Worm (Caenorhabditis elegans) whole organism, young adult: Measurements from ENCODE around the gene T28C6.3.

Experiments used
- B0336.3 ChIP-seq: fragments of 200-800 bp; sonication (Bioruptor generic); IDR thresholded peaks from 2 replicates; pipeline ENCODE4 v1.3.6; 2022; ENCODE audit warnings: missing genetic modification characterization, missing compliant biosample characterization
- F33H1.4 ChIP-seq: fragments of 200-800 bp; sonication (Bioruptor generic); IDR thresholded peaks from 2 replicates; pipeline ENCODE4 v1.3.6; 2022; ENCODE audit warnings: missing genetic modification reagents, missing genetic modification characterization, missing compliant biosample characterization
- Y67H2A.10 ChIP-seq: fragments of 200-800 bp; sonication (Bioruptor generic); conservative IDR thresholded peaks from 2 replicates; pipeline ENCODE4 v1.3.6; 2022; ENCODE audit warnings: missing genetic modification reagents, missing genetic modification characterization, missing compliant biosample characterization
- attf-3 ChIP-seq: fragments of 200-800 bp; sonication (Bioruptor generic); conservative IDR thresholded peaks from 2 replicates; pipeline ENCODE4 v1.3.6; 2022; ENCODE audit warnings: missing genetic modification reagents, missing genetic modification characterization, missing compliant biosample characterization
- attf-5 ChIP-seq: fragments of 200-800 bp; sonication (Bioruptor generic); optimal IDR thresholded peaks from 2 replicates; lab custom pipeline; 2018; ENCODE audit warnings: mild to moderate bottlenecking, missing genetic modification characterization, missing compliant biosample characterization
- bed-1 ChIP-seq: fragments of 200-800 bp; sonication (Bioruptor generic); IDR thresholded peaks from 2 replicates; pipeline ENCODE4 v1.3.6; 2022; ENCODE audit warnings: missing genetic modification reagents, missing genetic modification characterization, missing compliant biosample characterization
- cebp-1 ChIP-seq, 2 experiments: fragments of 200-800 bp in 1 of 2; sonication (Bioruptor generic) in 1 of 2; sonication (generic microtip) in 1 of 2; IDR thresholded peaks in 1 of 2; optimal IDR thresholded peaks in 1 of 2; 2 replicates each; pipeline versions ENCODE4 v1.3.6 to Lab custom; 2017 to 2022; ENCODE audit warnings: missing compliant biosample characterization in 2 of 2, missing genetic modification characterization in 2 of 2, mild to moderate bottlenecking in 1 of 2, missing genetic modification reagents in 1 of 2, moderate library complexity in 1 of 2
- ceh-27 ChIP-seq: fragments of 200-800 bp; sonication (Bioruptor generic); optimal IDR thresholded peaks from 2 replicates; lab custom pipeline; 2018; ENCODE audit warnings: mild to moderate bottlenecking, missing genetic modification characterization, moderate library complexity, missing compliant biosample characterization
- ceh-40 ChIP-seq: fragments of 200-800 bp; sonication (Bioruptor generic); IDR thresholded peaks from 2 replicates; pipeline ENCODE4 v1.3.6; 2022; ENCODE audit warnings: missing genetic modification characterization, missing compliant biosample characterization
- ceh-58 ChIP-seq: fragments of 200-800 bp; sonication (Bioruptor generic); IDR thresholded peaks from 2 replicates; pipeline ENCODE4 v1.3.6; 2022; ENCODE audit warnings: missing genetic modification characterization, missing compliant biosample characterization
- chd-7 ChIP-seq: sonication (generic microtip); optimal IDR thresholded peaks from 2 replicates; lab custom pipeline; 2016; ENCODE audit warnings: mild to moderate bottlenecking, missing genetic modification characterization, moderate library complexity, missing compliant biosample characterization
- die-1 ChIP-seq: sonication (generic microtip); optimal IDR thresholded peaks from 2 replicates; lab custom pipeline; 2016; ENCODE audit warnings: missing genotype, mild to moderate bottlenecking, missing genetic modification characterization, missing compliant biosample characterization
- dox-1 ChIP-seq: fragments of 200-800 bp; sonication (Bioruptor generic); IDR thresholded peaks from 2 replicates; pipeline ENCODE4 v1.3.6; 2022; ENCODE audit warnings: missing genetic modification reagents, missing genetic modification characterization, missing compliant biosample characterization
- hmg-1.2 ChIP-seq: fragments of 200-800 bp; sonication (Bioruptor generic); IDR thresholded peaks from 2 replicates; pipeline ENCODE4 v1.3.6; 2022; ENCODE audit warnings: missing genetic modification reagents, missing genetic modification characterization, missing compliant biosample characterization
- lag-1 ChIP-seq: fragments of 200-800 bp; sonication (Bioruptor generic); IDR thresholded peaks from 2 replicates; pipeline ENCODE4 v1.3.6; 2022; ENCODE audit warnings: missing genetic modification reagents, missing genetic modification characterization, missing compliant biosample characterization
- let-607 ChIP-seq, 2 experiments: fragments of 200-800 bp in 1 of 2; sonication (Bioruptor generic) in 1 of 2; sonication (generic microtip) in 1 of 2; optimal IDR thresholded peaks; 2 replicates each; lab custom pipeline; 2016 to 2018; ENCODE audit warnings: mild to moderate bottlenecking in 2 of 2, missing compliant biosample characterization in 2 of 2, missing genetic modification characterization in 2 of 2, moderate library complexity in 2 of 2, missing genotype in 1 of 2
- lin-26 ChIP-seq: fragments of 200-800 bp; sonication (Bioruptor generic); IDR thresholded peaks from 2 replicates; pipeline ENCODE4 v1.3.6; 2022; ENCODE audit warnings: missing genetic modification reagents, missing genetic modification characterization, missing compliant biosample characterization
- lin-35 ChIP-seq, 3 experiments: fragments of 150-350 bp in 2 of 3; sonication (generic microtip) in 1 of 3; optimal IDR thresholded peaks; 2 replicates each; lab custom pipeline; 2014 to 2018; ENCODE audit warnings: missing biosample characterization in 3 of 3, missing genetic modification characterization in 3 of 3, missing genetic modification reagents in 3 of 3
- lin-54 ChIP-seq: fragments of 200-800 bp; sonication (Bioruptor generic); optimal IDR thresholded peaks from 2 replicates; lab custom pipeline; 2018; ENCODE audit warnings: mild to moderate bottlenecking, missing genetic modification characterization, missing compliant biosample characterization
- lsy-27 ChIP-seq: sonication (generic microtip); optimal IDR thresholded peaks from 2 replicates; lab custom pipeline; 2017; ENCODE audit warnings: missing genetic modification characterization, mild to moderate bottlenecking, missing compliant biosample characterization, antibody characterized with exemption, missing genotype, borderline replicate concordance; ENCODE audit not compliant: insufficient read depth
- madf-3 ChIP-seq: fragments of 200-800 bp; sonication (Bioruptor generic); IDR thresholded peaks from 2 replicates; pipeline ENCODE4 v1.3.6; 2022; ENCODE audit warnings: missing genetic modification reagents, missing genetic modification characterization, missing compliant biosample characterization
- nfya-1 ChIP-seq: sonication (generic microtip); optimal IDR thresholded peaks from 2 replicates; lab custom pipeline; 2017; ENCODE audit warnings: antibody characterized with exemption, missing compliant biosample characterization, missing genetic modification characterization, borderline replicate concordance; ENCODE audit not compliant: insufficient read depth
- nhr-80 ChIP-seq: sonication (generic microtip); optimal IDR thresholded peaks from 2 replicates; lab custom pipeline; 2016; ENCODE audit warnings: missing genetic modification characterization, missing compliant biosample characterization
- nhr-90 ChIP-seq: sonication (generic microtip); optimal IDR thresholded peaks from 2 replicates; lab custom pipeline; 2016; ENCODE audit warnings: missing genotype, mild to moderate bottlenecking, missing genetic modification characterization, missing compliant biosample characterization
- pha-4 ChIP-seq: fragments of 150-350 bp; sonication (generic microtip); optimal IDR thresholded peaks from 2 replicates; lab custom pipeline; 2014; ENCODE audit warnings: missing biosample characterization, missing genetic modification reagents, missing genetic modification characterization
- repo-1 ChIP-seq: sonication (generic microtip); optimal IDR thresholded peaks from 2 replicates; lab custom pipeline; 2017; ENCODE audit warnings: mild to moderate bottlenecking, missing genetic modification characterization, missing compliant biosample characterization
- rpc-1 ChIP-seq, 2 experiments: fragments of 150-350 bp in 1 of 2; sonication (generic microtip) in 1 of 2; optimal IDR thresholded peaks; 2 replicates each; lab custom pipeline; 2014 to 2018; ENCODE audit warnings: missing biosample characterization in 1 of 2, missing genetic modification characterization in 1 of 2, missing genetic modification reagents in 1 of 2, missing genotype in 1 of 2
- snpc-1.1 ChIP-seq: sonication (generic microtip); optimal IDR thresholded peaks from 2 replicates; lab custom pipeline; 2017; ENCODE audit warnings: missing genetic modification characterization, mild to moderate bottlenecking, missing compliant biosample characterization, antibody characterized with exemption, moderate library complexity, missing genotype, missing genetic modification reagents; ENCODE audit not compliant: insufficient read depth
- snpc-3.4 ChIP-seq: sonication (generic microtip); optimal IDR thresholded peaks from 2 replicates; lab custom pipeline; 2017; ENCODE audit warnings: missing genetic modification characterization, mild to moderate bottlenecking, missing compliant biosample characterization, antibody characterized with exemption, moderate library complexity, missing genotype, missing genetic modification reagents
- tbp1 ChIP-seq: fragments of 200-800 bp; sonication (Bioruptor generic); optimal IDR thresholded peaks from 2 replicates; lab custom pipeline; 2018; ENCODE audit warnings: mild to moderate bottlenecking, missing genetic modification characterization, missing compliant biosample characterization
- ztf-25 ChIP-seq: fragments of 200-800 bp; sonication (Bioruptor generic); IDR thresholded peaks from 2 replicates; pipeline ENCODE4 v1.3.6; 2022; ENCODE audit warnings: missing genetic modification reagents, missing genetic modification characterization, missing compliant biosample characterization
- ztf-26 ChIP-seq: sonication (generic microtip); optimal IDR thresholded peaks from 2 replicates; lab custom pipeline; 2017; ENCODE audit warnings: missing genetic modification characterization, missing compliant biosample characterization

The T28C6.3 gene

ce11 chrIV:8830591-8830990, 10.4 kb downstream of the T28C6.3 start, which contains the start of gene T28C6.8:
TSS of gene T28C6.8 (minus strand) at chrIV:8830727.
- TF ChIP-seq attf-5 (GFP tag; lab: Kevin White, UChicago) (peak; percentile 71), ztf-26 (tag; lab: Kevin White, UChicago) (no peak), nhr-80 (tag; lab: Kevin White, UChicago) (peak; percentile 92), dox-1 (GFP tag; lab: Robert Waterston, UW) (peak; percentile 70), hmg-1.2 (GFP tag; lab: Robert Waterston, UW) (peak; percentile 43; the same call in 1 of the 2 replicates), repo-1 (tag; lab: Kevin White, UChicago) (no peak), tbp1 (GFP tag; lab: Kevin White, UChicago) (peak; percentile 22), lin-54 (GFP tag; lab: Kevin White, UChicago) (peak; percentile 11), lsy-27 (tag; lab: Kevin White, UChicago) (no peak), lin-26 (GFP tag; lab: Robert Waterston, UW) (0 out of 2 replicates have a peak, but pooled peaks have one; percentile 31), B0336.3 (GFP tag; lab: Robert Waterston, UW) (0 out of 2 replicates have a peak, but pooled peaks have one; percentile 26), let-607 (tag; optimal IDR thresholded peaks at IDR 0.05; lab: Kevin White, UChicago) (peak; percentile 19 to 45)

- no peak for TF ChIP-seq ztf-25
- TF ChIP-seq attf-5 (GFP tag; lab: Kevin White, UChicago): no peak
- TF ChIP-seq F33H1.4 (GFP tag; lab: Robert Waterston, UW): no peak
- TF ChIP-seq nfya-1 (tag; lab: Kevin White, UChicago): no peak
- TF ChIP-seq madf-3 (GFP tag; lab: Robert Waterston, UW): no peak
- TF ChIP-seq attf-3 (GFP tag; lab: Robert Waterston, UW): no peak
- TF ChIP-seq ceh-40 (GFP tag; lab: Robert Waterston, UW): no peak
- no peak for TF ChIP-seq nhr-90 (tag; lab: Kevin White, UChicago)
- TF ChIP-seq snpc-1.1 (tag; lab: Kevin White, UChicago): no peak
Measured at ce11 chrIV:8840161-8840765, 20.1 kb downstream of the T28C6.3 start, which contains the start of the genes T28C6.11 and T11B7.1. TSS of gene T28C6.11 (minus strand) at chrIV:8840261. TSS of gene T11B7.1 (plus strand) at chrIV:8840715.

- TF ChIP-seq bed-1 (no peak), rpc-1 (optimal IDR thresholded peaks at IDR 0.05; lab: Kevin White, UChicago) (no peak), rpc-1 (tag; optimal IDR thresholded peaks at IDR 0.05; lab: Kevin White, UChicago) (no peak), attf-5 (GFP tag; lab: Kevin White, UChicago) (no peak), ceh-58 (GFP tag; lab: Robert Waterston, UW) (no peak)
Measured at ce11 chrIV:8844457-8844856, 24.3 kb downstream of the T28C6.3 start, which contains the start of gene T11B7.2. TSS of gene T11B7.2 (minus strand) at chrIV:8844557.

- peak; percentile 68 for TF ChIP-seq nhr-80 (tag; lab: Kevin White, UChicago)
- no peak for TF ChIP-seq B0336.3 (GFP tag; lab: Robert Waterston, UW)
Measured at ce11 chrIV:8845922-8846321, 25.8 kb downstream of the T28C6.3 start.

- no peak for TF ChIP-seq pha-4 (tag; lab: Kevin White, UChicago)
- no peak for TF ChIP-seq snpc-3.4 (tag; lab: Kevin White, UChicago)
- TF ChIP-seq lin-35 (GFP tag; optimal IDR thresholded peaks at IDR 0.05; lab: Kevin White, UChicago): no peak
- no peak for TF ChIP-seq die-1 (tag; lab: Kevin White, UChicago)
- TF ChIP-seq ceh-27 (GFP tag; lab: Kevin White, UChicago): no peak
- TF ChIP-seq Y67H2A.10 (GFP tag; lab: Robert Waterston, UW): no peak
- no peak for TF ChIP-seq lag-1 (GFP tag; lab: Robert Waterston, UW)
- TF ChIP-seq chd-7 (tag; lab: Kevin White, UChicago): no peak
- TF ChIP-seq cebp-1 (GFP tag; IDR thresholded peaks at IDR 0.05; lab: Robert Waterston, UW): no peak
- TF ChIP-seq cebp-1 (tag; optimal IDR thresholded peaks at IDR 0.05; lab: Kevin White, UChicago): no peak
Measured at ce11 chrIV:8847918-8848317, 27.8 kb downstream of the T28C6.3 start, which contains the start of gene col-118. TSS of gene col-118 (plus strand) at chrIV:8848218.
